Worm (Caenorhabditis elegans) whole organism, L1 larva: ENCODE results near the gene T21B4.15.

Experiments used
- alr-1 ChIP-seq: fragments of 200-800 bp; sonication (Bioruptor generic); optimal IDR thresholded peaks from 2 replicates; lab custom pipeline; 2018; ENCODE audit warnings: borderline replicate concordance, mild to moderate bottlenecking, missing genetic modification characterization, missing compliant biosample characterization
- aly-2 ChIP-seq: fragments of 150-350 bp; optimal IDR thresholded peaks from 2 replicates; lab custom pipeline; 2014; ENCODE audit warnings: missing biosample characterization, missing genetic modification characterization
- ama-1 ChIP-seq: fragments of 150-350 bp; optimal IDR thresholded peaks from 2 replicates; lab custom pipeline; 2014
- ceh-82 ChIP-seq, 3 experiments: fragments of 150-350 bp in 1 of 3; sonication (generic microtip) in 2 of 3; optimal IDR thresholded peaks; 2 replicates each; lab custom pipeline; 2014 to 2017; ENCODE audit warnings: missing biosample characterization in 3 of 3, missing genetic modification characterization in 3 of 3
- ces-1 ChIP-seq: fragments of 150-350 bp; optimal IDR thresholded peaks from 2 replicates; lab custom pipeline; 2014; ENCODE audit warnings: missing biosample characterization, missing genetic modification reagents, missing genetic modification characterization
- egl-27 ChIP-seq, 2 experiments: fragments of 150-350 bp in 1 of 2; sonication (generic microtip); optimal IDR thresholded peaks; 3 replicates each; lab custom pipeline; 2017 to 2018; ENCODE audit warnings: missing biosample characterization in 2 of 2, missing genetic modification characterization in 2 of 2, missing genetic modification reagents in 2 of 2
- mdl-1 ChIP-seq, 2 experiments: fragments of 150-350 bp; optimal IDR thresholded peaks; 2 replicates each; lab custom pipeline; 2014 to 2017; ENCODE audit warnings: missing biosample characterization in 2 of 2, missing genetic modification characterization in 2 of 2, inconsistent platforms in 1 of 2
- nhr-77 ChIP-seq: fragments of 150-350 bp; optimal IDR thresholded peaks from 2 replicates; lab custom pipeline; 2014; ENCODE audit warnings: missing biosample characterization, missing genetic modification characterization
- skn-1 ChIP-seq: fragments of 150-350 bp; optimal IDR thresholded peaks from 2 replicates; lab custom pipeline; 2014; ENCODE audit warnings: missing biosample characterization, missing genetic modification characterization
- tbx-2 ChIP-seq: sonication (generic microtip); optimal IDR thresholded peaks from 2 replicates; lab custom pipeline; 2016; ENCODE audit warnings: missing genetic modification characterization, missing compliant biosample characterization
- unc-30 ChIP-seq: sonication (generic microtip); optimal IDR thresholded peaks from 2 replicates; lab custom pipeline; 2017; ENCODE audit warnings: missing biosample characterization, missing genetic modification characterization
- unc-86 ChIP-seq: sonication (generic microtip); optimal IDR thresholded peaks from 2 replicates; lab custom pipeline; 2016; ENCODE audit warnings: missing genetic modification characterization, missing compliant biosample characterization
- zag-1 ChIP-seq: fragments of 150-350 bp; optimal IDR thresholded peaks from 2 replicates; lab custom pipeline; 2014; ENCODE audit warnings: missing biosample characterization, missing genetic modification characterization

DNA sequence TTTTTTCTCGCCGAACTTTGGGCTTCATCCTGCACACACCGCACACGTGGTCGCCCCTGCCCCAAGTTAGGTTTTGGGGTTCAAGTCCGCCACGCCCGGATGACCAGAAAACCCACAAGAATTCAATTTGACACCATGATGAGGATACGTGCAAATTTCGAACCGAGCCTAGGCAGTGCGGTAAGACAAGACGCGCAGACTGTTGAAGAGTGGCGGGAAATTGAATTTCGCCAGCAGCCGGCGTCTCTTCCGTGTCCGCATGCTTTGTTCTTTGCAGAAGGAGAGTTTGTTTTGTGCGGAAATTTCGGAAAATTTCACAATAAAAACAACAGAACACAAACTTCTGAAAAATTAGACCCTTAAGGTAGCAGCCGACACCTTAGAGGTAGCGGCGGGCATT, 10.0 kb downstream of the T21B4.15 start:
- no peak for TF ChIP-seq ama-1 (lab: Kevin White, UChicago)
- no peak for TF ChIP-seq unc-86 (tag; lab: Kevin White, UChicago)
- TF ChIP-seq nhr-77 (tag; lab: Kevin White, UChicago): no peak
- TF ChIP-seq ceh-82 (tag; optimal IDR thresholded peaks at IDR 0.05; lab: Kevin White, UChicago): no peak
- no peak for TF ChIP-seq alr-1 (tag; lab: Kevin White, UChicago)
- TF ChIP-seq ces-1 (GFP tag; lab: Kevin White, UChicago): no peak
- no peak for TF ChIP-seq zag-1
- TF ChIP-seq tbx-2 (tag; lab: Kevin White, UChicago): no peak
- no peak for TF ChIP-seq aly-2 (tag; lab: Kevin White, UChicago)
- TF ChIP-seq mdl-1 (tag; optimal IDR thresholded peaks at IDR 0.05; lab: Kevin White, UChicago): no peak
- TF ChIP-seq unc-30 (tag; lab: Kevin White, UChicago): no peak
- no peak for TF ChIP-seq egl-27 (tag; optimal IDR thresholded peaks at IDR 0.05; lab: Kevin White, UChicago)
- TF ChIP-seq skn-1 (tag; lab: Kevin White, UChicago): no peak
